Comparison of ENCODE assay signal across 2 worm cellular contexts in genomic region chrII:6968191-6968675, ce11.
A peak's percentile ranks its signal among the peaks of the same experiment; 100 is the strongest.
TF ChIP-seq lines count a peak whose summit lies in the region.

No protein-coding gene starts in this region.

TF ChIP-seq in whole organism, L1 larva, 84 proteins besides CTCF, POLR2A, EP300 and RAD21 (continued from another document):
- peak; percentile 35 for TF ChIP-seq jun-1 (tag; optimal IDR thresholded peaks at IDR 0.05; lab: Kevin White, UChicago)
- no peak for TF ChIP-seq Y116A8C.19 (tag; optimal IDR thresholded peaks at IDR 0.05; lab: Kevin White, UChicago; ENCODE audit: borderline replicate concordance)
- TF ChIP-seq lin-35 (GFP tag; optimal IDR thresholded peaks at IDR 0.05; lab: Kevin White, UChicago), result peak; percentile 41 to 65
- no peak for TF ChIP-seq hlh-4 (tag; optimal IDR thresholded peaks at IDR 0.05; lab: Kevin White, UChicago)
- peak; percentile 74 for TF ChIP-seq unc-86 (tag; optimal IDR thresholded peaks at IDR 0.05; lab: Kevin White, UChicago)
- TF ChIP-seq rnt-1 (tag; optimal IDR thresholded peaks at IDR 0.05; lab: Kevin White, UChicago), result peak; percentile 93
- no peak for TF ChIP-seq tlp-1 (tag; optimal IDR thresholded peaks at IDR 0.05; lab: Kevin White, UChicago)
- TF ChIP-seq snpc-4 (tag; optimal IDR thresholded peaks at IDR 0.05; lab: Kevin White, UChicago), result peak; percentile 98
- peak; percentile 73 for TF ChIP-seq grh-1 (GFP tag; IDR thresholded peaks at IDR 0.05; lab: Robert Waterston, UW)
- TF ChIP-seq lin-39 (tag; optimal IDR thresholded peaks at IDR 0.05; lab: Kevin White, UChicago), result peak; percentile 81
- TF ChIP-seq nhr-85 (tag; lab: Kevin White, UChicago), result peak; percentile 89
- TF ChIP-seq mdl-1 (tag; optimal IDR thresholded peaks at IDR 0.05; lab: Kevin White, UChicago), result peak; percentile 54
- TF ChIP-seq fkh-4 (tag; optimal IDR thresholded peaks at IDR 0.05; lab: Kevin White, UChicago; ENCODE audit: borderline replicate concordance), result no peak
- TF ChIP-seq pqm-1 (tag; optimal IDR thresholded peaks at IDR 0.05; lab: Kevin White, UChicago), result no peak
- TF ChIP-seq isw-1 (GFP tag; IDR thresholded peaks at IDR 0.05; lab: Robert Waterston, UW), result peak; percentile 48
- peak; percentile 89 for TF ChIP-seq nhr-20 (tag; optimal IDR thresholded peaks at IDR 0.05; lab: Kevin White, UChicago)
- peak; percentile 75 for TF ChIP-seq sup-37 (GFP tag; optimal IDR thresholded peaks at IDR 0.05; lab: Kevin White, UChicago)
- TF ChIP-seq ets-5 (GFP tag; IDR thresholded peaks at IDR 0.05; lab: Robert Waterston, UW), result 0 out of 2 replicates have a peak, but pooled peaks have one; percentile 30
- peak; percentile 21 for TF ChIP-seq fkh-10 (GFP tag; optimal IDR thresholded peaks at IDR 0.05; lab: Kevin White, UChicago)
- no peak for TF ChIP-seq ceh-90 (tag; optimal IDR thresholded peaks at IDR 0.05; lab: Kevin White, UChicago)
- TF ChIP-seq mef-2 (tag; optimal IDR thresholded peaks at IDR 0.05; lab: Kevin White, UChicago), result no peak
- peak; percentile 81 for TF ChIP-seq nhr-77 (tag; optimal IDR thresholded peaks at IDR 0.05; lab: Kevin White, UChicago)
- no peak for TF ChIP-seq ces-1 (GFP tag; optimal IDR thresholded peaks at IDR 0.05; lab: Kevin White, UChicago)
- TF ChIP-seq elt-2 (tag; optimal IDR thresholded peaks at IDR 0.05; lab: Kevin White, UChicago), result peak; percentile 50

TF ChIP-seq in whole organism, young adult, 124 proteins besides CTCF, POLR2A, EP300 and RAD21 (continued from another document):
- no peak for TF ChIP-seq ccch-3 (GFP tag; optimal IDR thresholded peaks at IDR 0.05; lab: Kevin White, UChicago)
- peak in 1 of 2 experiments; percentile 61 for TF ChIP-seq rec-8 (tag; optimal IDR thresholded peaks at IDR 0.05; lab: Kevin White, UChicago)
- TF ChIP-seq sptf-2 (GFP tag; optimal IDR thresholded peaks at IDR 0.05; lab: Kevin White, UChicago), result peak; percentile 78
- peak; percentile 58 for TF ChIP-seq hsf-1 (GFP tag; IDR thresholded peaks at IDR 0.05; lab: Robert Waterston, UW)
- TF ChIP-seq ztf-28 (GFP tag; IDR thresholded peaks at IDR 0.05; lab: Robert Waterston, UW), result peak; percentile 68; the same call in 1 of the 2 replicates
- peak; percentile 55 for TF ChIP-seq xnd-1 (tag; optimal IDR thresholded peaks at IDR 0.05; lab: Kevin White, UChicago)
- TF ChIP-seq Y67H2A.10 (GFP tag; conservative IDR thresholded peaks at IDR 0.05; lab: Robert Waterston, UW), result 0 out of 2 replicates have a peak, but pooled peaks have one; percentile 11
- TF ChIP-seq madf-3 (GFP tag; IDR thresholded peaks at IDR 0.05; lab: Robert Waterston, UW), result peak; percentile 68; the same call in 1 of the 2 replicates
- TF ChIP-seq ceh-27 (GFP tag; optimal IDR thresholded peaks at IDR 0.05; lab: Kevin White, UChicago), result peak; percentile 40
- TF ChIP-seq akir-1 (GFP tag; optimal IDR thresholded peaks at IDR 0.05; lab: Kevin White, UChicago), result peak; percentile 10
- TF ChIP-seq F22D6.2 (tag; optimal IDR thresholded peaks at IDR 0.05; lab: Kevin White, UChicago), result no peak
- TF ChIP-seq B0261.1 (tag; optimal IDR thresholded peaks at IDR 0.05; lab: Kevin White, UChicago), result peak; percentile 40
- TF ChIP-seq T07F8.4 (tag; optimal IDR thresholded peaks at IDR 0.05; lab: Kevin White, UChicago), result peak; percentile 14
- peak; percentile 38 for TF ChIP-seq gei-17 (GFP tag; optimal IDR thresholded peaks at IDR 0.05; lab: Kevin White, UChicago)
- no peak for TF ChIP-seq lag-1 (GFP tag; IDR thresholded peaks at IDR 0.05; lab: Robert Waterston, UW)
- peak; percentile 93 for TF ChIP-seq nfyb-1 (GFP tag; IDR thresholded peaks at IDR 0.05; lab: Robert Waterston, UW)
- peak; percentile 37 for TF ChIP-seq F57A8.1 (GFP tag; optimal IDR thresholded peaks at IDR 0.05; lab: Kevin White, UChicago)
- 0 out of 2 replicates have a peak, but pooled peaks have one; percentile 43 for TF ChIP-seq aptf-2 (GFP tag; conservative IDR thresholded peaks at IDR 0.05; lab: Robert Waterston, UW)
- TF ChIP-seq lir-1 (GFP tag; conservative IDR thresholded peaks at IDR 0.05; lab: Robert Waterston, UW), result peak; percentile 65
- TF ChIP-seq him-1 (tag; optimal IDR thresholded peaks at IDR 0.05; lab: Kevin White, UChicago), result peak; percentile 47
- no peak for TF ChIP-seq pha-4 (tag; optimal IDR thresholded peaks at IDR 0.05; lab: Kevin White, UChicago)
- TF ChIP-seq ztf-18 (tag; optimal IDR thresholded peaks at IDR 0.05; lab: Kevin White, UChicago), result peak; percentile 70
- TF ChIP-seq madf-10 (tag; optimal IDR thresholded peaks at IDR 0.05; lab: Kevin White, UChicago), result peak; percentile 42
- TF ChIP-seq nhr-80 (tag; optimal IDR thresholded peaks at IDR 0.05; lab: Kevin White, UChicago), result no peak
- TF ChIP-seq dpff-1 (tag; optimal IDR thresholded peaks at IDR 0.05; lab: Kevin White, UChicago), result peak; percentile 80
